Worm (Caenorhabditis elegans): ENCODE data around the gene ZK795.2.

ZK795.2 gene

ce11 chrIV:12536358-12536757 lies 22.4 kb downstream of the ZK795.2 start:
- no peak for TF ChIP-seq sox-2 (GFP tag; IDR thresholded peaks at IDR 0.05)
- TF ChIP-seq ceh-34 (tag; optimal IDR thresholded peaks at IDR 0.05): no peak
- TF ChIP-seq hlh-30 (tag; optimal IDR thresholded peaks at IDR 0.05; ENCODE audit: insufficient read depth): no peak
- no peak for TF ChIP-seq zip-5 (tag; optimal IDR thresholded peaks at IDR 0.05)
- TF ChIP-seq ama-1 (optimal IDR thresholded peaks at IDR 0.05): no peak
- TF ChIP-seq tbx-7 (tag; optimal IDR thresholded peaks at IDR 0.05): no peak
- TF ChIP-seq ceh-19 (GFP tag; optimal IDR thresholded peaks at IDR 0.05): no peak
- TF ChIP-seq sox-4 (tag; optimal IDR thresholded peaks at IDR 0.05): no peak
- TF ChIP-seq ets-4 (tag; optimal IDR thresholded peaks at IDR 0.05): no peak
- no peak for TF ChIP-seq nhr-11 (tag; optimal IDR thresholded peaks at IDR 0.05)
- no peak for TF ChIP-seq ceh-14 (tag; optimal IDR thresholded peaks at IDR 0.05)
- TF ChIP-seq elt-4 (tag; optimal IDR thresholded peaks at IDR 0.05): no peak
- no peak for TF ChIP-seq ceh-30 (tag; optimal IDR thresholded peaks at IDR 0.05)
- no peak for TF ChIP-seq dmd-4 (tag; optimal IDR thresholded peaks at IDR 0.05; ENCODE audit: borderline replicate concordance)
- no peak for TF ChIP-seq syd-9 (tag; optimal IDR thresholded peaks at IDR 0.05)
- TF ChIP-seq F13H6.1 (tag; optimal IDR thresholded peaks at IDR 0.05): no peak
- no peak for TF ChIP-seq ceh-31 (tag; optimal IDR thresholded peaks at IDR 0.05)
- TF ChIP-seq ref-2 (tag; optimal IDR thresholded peaks at IDR 0.05): no peak
- no peak for TF ChIP-seq C08G9.2 (tag; optimal IDR thresholded peaks at IDR 0.05)

ce11 chrIV:12531464-12531863 lies 27.3 kb downstream of the ZK795.2 start:
- TF ChIP-seq eyg-1 (tag; optimal IDR thresholded peaks at IDR 0.05): no peak
- no peak for TF ChIP-seq fkh-6 (tag; optimal IDR thresholded peaks at IDR 0.05)
- TF ChIP-seq ceh-45 (GFP tag; IDR thresholded peaks at IDR 0.05): no peak
- no peak for TF ChIP-seq madf-2 (tag; optimal IDR thresholded peaks at IDR 0.05)
- no peak for TF ChIP-seq ceh-34 (tag; optimal IDR thresholded peaks at IDR 0.05)
- no peak for TF ChIP-seq hlh-15 (tag; optimal IDR thresholded peaks at IDR 0.05)
- no peak for TF ChIP-seq npax-4 (tag; optimal IDR thresholded peaks at IDR 0.05)
- no peak for TF ChIP-seq sdc-2 (tag; optimal IDR thresholded peaks at IDR 0.05)
- no peak for TF ChIP-seq pha-4 (tag; optimal IDR thresholded peaks at IDR 0.05)
- TF ChIP-seq ceh-6 (GFP tag; optimal IDR thresholded peaks at IDR 0.05): no peak
- no peak for TF ChIP-seq pqm-1 (tag; optimal IDR thresholded peaks at IDR 0.05)
- no peak for TF ChIP-seq pax-1 (tag; optimal IDR thresholded peaks at IDR 0.05)

- no peak for TF ChIP-seq unc-86 (tag; optimal IDR thresholded peaks at IDR 0.05)
- no peak for TF ChIP-seq pat-9 (tag; optimal IDR thresholded peaks at IDR 0.05)
- no peak for TF ChIP-seq ceh-45 (GFP tag; IDR thresholded peaks at IDR 0.05)
- no peak for TF ChIP-seq C38D4.7 (GFP tag; optimal IDR thresholded peaks at IDR 0.05)
- no peak for TF ChIP-seq ceh-2 (tag; optimal IDR thresholded peaks at IDR 0.05)
- TF ChIP-seq pag-3 (tag; optimal IDR thresholded peaks at IDR 0.05; ENCODE audit: borderline replicate concordance): no peak
- TF ChIP-seq nfya-1 (tag; optimal IDR thresholded peaks at IDR 0.05): no peak
- TF ChIP-seq npax-4 (tag; optimal IDR thresholded peaks at IDR 0.05): no peak
- no peak for TF ChIP-seq ahr-1 (tag; optimal IDR thresholded peaks at IDR 0.05)
- no peak for TF ChIP-seq ceh-9 (tag; optimal IDR thresholded peaks at IDR 0.05)
- no peak for TF ChIP-seq ceh-24 (tag; optimal IDR thresholded peaks at IDR 0.05)
- TF ChIP-seq madf-2 (tag; optimal IDR thresholded peaks at IDR 0.05): no peak
- no peak for TF ChIP-seq sox-2 (GFP tag; IDR thresholded peaks at IDR 0.05)
- no peak for TF ChIP-seq nhr-232 (tag; optimal IDR thresholded peaks at IDR 0.05)
- no peak for TF ChIP-seq lim-6 (tag; optimal IDR thresholded peaks at IDR 0.05)
- TF ChIP-seq hlh-8 (tag; optimal IDR thresholded peaks at IDR 0.05): no peak
- TF ChIP-seq F13H6.1 (tag; optimal IDR thresholded peaks at IDR 0.05): no peak
- TF ChIP-seq K02D7.2 (tag; optimal IDR thresholded peaks at IDR 0.05): no peak
- TF ChIP-seq ceh-22 (tag; optimal IDR thresholded peaks at IDR 0.05): no peak
Observed at ce11 chrIV:12531047-12531446, 27.7 kb downstream of the ZK795.2 start, which contains the start of gene F53B2.5. F53B2.5 (minus strand) TSS chrIV:12531147.
